Worm (Caenorhabditis elegans) whole organism, early embryonic: Measurements from ENCODE around the gene C15H9.5.

Experiments used
- B0310.2 ChIP-seq: sonication (generic microtip); optimal IDR thresholded peaks from 2 replicates; lab custom pipeline; 2016; ENCODE audit warnings: mild to moderate bottlenecking, missing genetic modification characterization, missing compliant biosample characterization
- F13C5.2 ChIP-seq: sonication (generic microtip); optimal IDR thresholded peaks from 2 replicates; lab custom pipeline; 2017; ENCODE audit warnings: mild to moderate bottlenecking, missing genetic modification characterization, inconsistent platforms, missing compliant biosample characterization
- aly-1 ChIP-seq: sonication (generic microtip); optimal IDR thresholded peaks from 2 replicates; lab custom pipeline; 2016; ENCODE audit warnings: missing genetic modification characterization, missing compliant biosample characterization
- ama-1 ChIP-seq: fragments of 150-350 bp; optimal IDR thresholded peaks from 2 replicates; lab custom pipeline; 2014
- ceh-13 ChIP-seq: fragments of 200-800 bp; sonication (Bioruptor generic); optimal IDR thresholded peaks from 2 replicates; lab custom pipeline; 2018; ENCODE audit warnings: mild to moderate bottlenecking, missing genetic modification characterization, missing compliant biosample characterization
- ceh-36 ChIP-seq: sonication (generic microtip); optimal IDR thresholded peaks from 2 replicates; lab custom pipeline; 2016; ENCODE audit warnings: missing genetic modification characterization, inconsistent platforms, missing compliant biosample characterization
- ets-7 ChIP-seq: sonication (generic microtip); optimal IDR thresholded peaks from 2 replicates; lab custom pipeline; 2016; ENCODE audit warnings: missing genotype, missing genetic modification characterization, missing compliant biosample characterization
- flt-1 ChIP-seq: fragments of 200-800 bp; sonication (Bioruptor generic); IDR thresholded peaks from 2 replicates; pipeline ENCODE4 v1.3.6; 2022; ENCODE audit warnings: missing genetic modification characterization, missing compliant biosample characterization
- hmbx-1 ChIP-seq: sonication (generic microtip); optimal IDR thresholded peaks from 2 replicates; lab custom pipeline; 2016; ENCODE audit warnings: mild to moderate bottlenecking, missing genetic modification characterization, missing compliant biosample characterization
- hmg-4 ChIP-seq: fragments of 200-800 bp; sonication (Bioruptor generic); optimal IDR thresholded peaks from 2 replicates; lab custom pipeline; 2018; ENCODE audit warnings: mild to moderate bottlenecking, missing genetic modification characterization, missing compliant biosample characterization
- hnd-1 ChIP-seq: sonication (generic microtip); optimal IDR thresholded peaks from 2 replicates; lab custom pipeline; 2016; ENCODE audit warnings: missing genetic modification characterization, missing compliant biosample characterization
- pes-1 ChIP-seq: fragments of 200-800 bp; sonication (Bioruptor generic); IDR thresholded peaks from 2 replicates; pipeline ENCODE4 v1.3.6; 2022; ENCODE audit warnings: missing genetic modification reagents, missing genetic modification characterization, missing compliant biosample characterization
- scrt-1 ChIP-seq: fragments of 200-800 bp; sonication (Bioruptor generic); IDR thresholded peaks from 2 replicates; pipeline ENCODE4 v1.3.6; 2022; ENCODE audit warnings: missing genetic modification characterization, missing compliant biosample characterization
- sea-1 ChIP-seq: fragments of 200-800 bp; sonication (Bioruptor generic); conservative IDR thresholded peaks from 2 replicates; pipeline ENCODE4 v1.3.6; 2022; ENCODE audit warnings: missing genetic modification characterization, missing compliant biosample characterization
- tbx-11 ChIP-seq: fragments of 200-800 bp; sonication (Bioruptor generic); IDR thresholded peaks from 2 replicates; pipeline ENCODE4 v1.3.6; 2022; ENCODE audit warnings: missing genetic modification characterization, missing compliant biosample characterization
- tbx-37 ChIP-seq: fragments of 200-800 bp; sonication (Bioruptor generic); conservative IDR thresholded peaks from 2 replicates; pipeline ENCODE4 v1.3.6; 2022; ENCODE audit warnings: missing genetic modification reagents, missing genetic modification characterization, missing compliant biosample characterization
- tra-4 ChIP-seq: sonication (generic microtip); optimal IDR thresholded peaks from 2 replicates; lab custom pipeline; 2017; ENCODE audit warnings: missing genetic modification characterization, missing compliant biosample characterization

Gene C15H9.5

DNA sequence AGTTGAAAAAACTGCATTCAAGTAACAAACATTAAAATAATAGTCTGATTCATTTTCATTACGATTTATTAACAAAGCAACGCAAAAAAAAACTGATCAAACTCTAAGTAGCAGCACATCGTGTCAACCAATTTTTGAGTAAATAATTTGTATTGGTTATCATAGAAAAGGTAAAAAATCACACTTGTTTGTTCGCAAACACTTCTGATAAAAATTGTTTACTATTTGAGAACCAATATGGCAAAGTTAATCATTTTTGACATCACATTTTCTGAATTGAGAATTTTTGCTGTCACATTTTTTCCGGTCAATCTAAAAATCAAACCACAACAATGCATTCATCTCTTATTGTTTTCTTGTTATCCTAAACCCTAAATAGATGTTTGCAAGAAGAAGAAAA lies 28.2 kb downstream of the C15H9.5 start:
- TF ChIP-seq tbx-11 (no peak), aly-1 (no peak), ama-1 (no peak), ceh-36 (tag; lab: Kevin White, UChicago) (no peak), hmg-4 (GFP tag; lab: Kevin White, UChicago) (no peak), hmbx-1 (tag; lab: Kevin White, UChicago) (no peak), hnd-1 (tag; lab: Kevin White, UChicago) (no peak), F13C5.2 (no peak), ets-7 (tag; lab: Kevin White, UChicago) (no peak), pes-1 (no peak), B0310.2 (no peak), flt-1 (GFP tag; lab: Robert Waterston, UW) (no peak), scrt-1 (GFP tag; lab: Robert Waterston, UW) (no peak), tbx-37 (GFP tag; lab: Robert Waterston, UW) (no peak), sea-1 (GFP tag; lab: Robert Waterston, UW) (no peak), ceh-13 (no peak), tra-4 (tag; lab: Kevin White, UChicago) (no peak)

ce11 chrX:6122026-6122425 lies 28.9 kb downstream of the C15H9.5 start, which contains the start of gene nnt-1:
nnt-1 (plus strand) TSS chrX:6122311.
- TF ChIP-seq tbx-37 (GFP tag; lab: Robert Waterston, UW), result no peak
- no peak for TF ChIP-seq pes-1

- no peak for TF ChIP-seq aly-1
- no peak for TF ChIP-seq tra-4 (tag; lab: Kevin White, UChicago)
- TF ChIP-seq tbx-11, result no peak
- no peak for TF ChIP-seq tbx-37 (GFP tag; lab: Robert Waterston, UW)
- peak; percentile 37 for TF ChIP-seq F13C5.2
These were observed 35.2 kb downstream of the C15H9.5 start, which contains the start of gene C15H9.9 for ce11 chrX:6128225-6128686. C15H9.9 (minus strand) TSS chrX:6128275.

DNA sequence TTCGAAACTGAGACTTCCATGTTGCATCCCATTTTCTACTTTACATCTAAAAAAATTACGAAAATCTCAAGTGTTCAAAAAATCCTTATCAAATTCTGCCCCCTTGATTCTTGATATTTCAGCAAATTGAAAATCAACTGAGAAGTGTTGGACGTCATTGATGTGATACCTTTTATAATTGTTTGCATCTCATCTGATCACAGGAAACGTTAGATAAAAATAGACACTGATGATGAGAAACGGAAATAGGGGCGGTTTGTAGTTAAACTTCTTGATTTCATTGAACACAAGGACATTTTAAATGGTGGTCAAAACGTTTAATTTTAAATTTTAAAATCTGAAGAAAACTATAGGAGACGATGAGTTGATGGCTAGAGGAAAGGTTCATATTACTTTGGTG lies 35.7 kb downstream of the C15H9.5 start:
- no peak for TF ChIP-seq ceh-13
- no peak for TF ChIP-seq scrt-1 (GFP tag; lab: Robert Waterston, UW)
- no peak for TF ChIP-seq ama-1
- TF ChIP-seq tbx-37 (GFP tag; lab: Robert Waterston, UW), result no peak
- no peak for TF ChIP-seq hnd-1 (tag; lab: Kevin White, UChicago)
- no peak for TF ChIP-seq hmbx-1 (tag; lab: Kevin White, UChicago)
- TF ChIP-seq B0310.2, result no peak
- no peak for TF ChIP-seq ceh-36 (tag; lab: Kevin White, UChicago)
- TF ChIP-seq hmg-4 (GFP tag; lab: Kevin White, UChicago), result no peak
- no peak for TF ChIP-seq F13C5.2

ce11 chrX:6129277-6129676 lies 36.2 kb downstream of the C15H9.5 start:
- TF ChIP-seq hmg-4 (GFP tag; lab: Kevin White, UChicago), result no peak

- TF ChIP-seq hmg-4 (GFP tag; lab: Kevin White, UChicago), result peak; percentile 35
- TF ChIP-seq hmbx-1 (tag; lab: Kevin White, UChicago), result no peak
- TF ChIP-seq F13C5.2, result peak; percentile 37
These were observed 41.3 kb downstream of the C15H9.5 start for ce11 chrX:6134423-6134822.

- no peak for TF ChIP-seq pes-1
- TF ChIP-seq hmg-4 (GFP tag; lab: Kevin White, UChicago), result no peak
- TF ChIP-seq sea-1 (GFP tag; lab: Robert Waterston, UW), result no peak
- no peak for TF ChIP-seq ceh-13
- no peak for TF ChIP-seq aly-1
- no peak for TF ChIP-seq hnd-1 (tag; lab: Kevin White, UChicago)
- TF ChIP-seq hmbx-1 (tag; lab: Kevin White, UChicago), result no peak
- TF ChIP-seq ama-1, result no peak
- TF ChIP-seq scrt-1 (GFP tag; lab: Robert Waterston, UW), result no peak
These were observed 45.1 kb downstream of the C15H9.5 start, which contains the start of gene Y72A10A.1 for ce11 chrX:6138243-6138642. Y72A10A.1 (minus strand) TSS chrX:6138343.

- TF ChIP-seq pes-1 (no peak), hmg-4 (GFP tag; lab: Kevin White, UChicago) (no peak), F13C5.2 (no peak), tbx-11 (no peak), tra-4 (tag; lab: Kevin White, UChicago) (no peak), tbx-37 (GFP tag; lab: Robert Waterston, UW) (no peak), flt-1 (GFP tag; lab: Robert Waterston, UW) (no peak), ets-7 (tag; lab: Kevin White, UChicago) (no peak), aly-1 (no peak), hnd-1 (tag; lab: Kevin White, UChicago) (no peak), B0310.2 (no peak)
These were observed 52.8 kb downstream of the C15H9.5 start for ce11 chrX:6145921-6146320.
